Worm (Caenorhabditis elegans): ENCODE results near the gene F48G7.8.

DNA sequence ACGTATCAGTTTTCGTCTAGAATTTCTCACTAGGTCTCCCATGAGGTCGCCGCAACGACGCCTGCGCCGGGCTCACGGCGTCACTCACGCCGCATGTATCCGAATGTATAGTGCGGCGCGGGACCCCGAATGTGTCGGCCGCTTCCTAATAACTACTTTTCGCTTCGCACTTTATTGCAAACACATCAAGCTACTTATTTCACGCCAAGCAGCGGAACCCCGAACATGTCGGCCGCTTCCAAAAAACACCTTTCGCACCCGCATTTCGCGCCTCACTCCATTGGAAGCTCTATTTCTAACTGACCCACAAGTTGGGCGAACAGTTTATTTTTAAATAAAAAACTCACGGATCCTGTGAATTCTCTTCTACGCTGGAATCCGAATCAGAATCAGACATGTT lies 48.6 kb upstream of the F48G7.8 start:
- TF ChIP-seq flt-1 (GFP tag; IDR thresholded peaks at IDR 0.05) (no peak), ztf-29 (GFP tag; IDR thresholded peaks at IDR 0.05) (no peak), T22C8.4 (GFP tag; IDR thresholded peaks at IDR 0.05) (no peak), ref-1 (GFP tag; conservative IDR thresholded peaks at IDR 0.05) (no peak)
